Fruit fly (Drosophila melanogaster): ENCODE data around the gene wake.
A peak's percentile ranks its signal among the peaks of the same experiment; 100 is the strongest.

Gene wake

DNA sequence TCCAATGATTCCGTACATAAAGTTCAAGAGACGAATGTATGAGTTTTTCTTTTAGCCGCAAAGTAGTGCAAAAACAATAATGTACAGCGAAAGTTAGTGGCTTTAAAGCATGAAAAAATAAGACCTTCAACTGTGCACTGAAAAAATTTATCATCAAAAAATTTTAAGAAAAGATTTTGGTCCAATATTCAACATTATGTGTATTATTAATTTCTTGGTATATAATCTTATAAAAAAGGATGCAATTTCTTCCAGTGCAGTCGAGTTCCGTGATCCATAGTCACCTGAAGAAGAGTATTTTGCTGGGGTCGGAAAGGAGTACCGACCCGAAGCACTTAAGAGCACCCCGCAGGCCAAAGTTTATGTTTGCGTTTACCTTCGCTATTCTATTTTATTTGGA lies 29.0 kb downstream of the wake start (continued):
- TF ChIP-seq Oaz (GFP tag; IDR thresholded peaks at IDR 0.05) (no peak; the same call in 1 of the 2 replicates), Blimp-1 (GFP tag; optimal IDR thresholded peaks at IDR 0.05) (no peak), CG13296 (GFP tag; optimal IDR thresholded peaks at IDR 0.05) (no peak), D19A (tag; optimal IDR thresholded peaks at IDR 0.05) (no peak), sc (optimal IDR thresholded peaks at IDR 0.05) (no peak), sc (GFP tag; optimal IDR thresholded peaks at IDR 0.05) (peak; percentile 13), kay (GFP tag; optimal IDR thresholded peaks at IDR 0.05) (no peak), sr (GFP tag; IDR thresholded peaks at IDR 0.05) (no peak), lilli (GFP tag; optimal IDR thresholded peaks at IDR 0.05) (peak; percentile 19), sug (tag; optimal IDR thresholded peaks at IDR 0.05) (no peak), CG3847 (GFP tag; IDR thresholded peaks at IDR 0.05) (peak; percentile 34; the same call in 1 of the 2 replicates), CG12299 (tag; optimal IDR thresholded peaks at IDR 0.05) (no peak), Nf-YC (tag; optimal IDR thresholded peaks at IDR 0.05) (no peak), CG34376 (GFP tag; optimal IDR thresholded peaks at IDR 0.05) (no peak), GATAe (GFP tag; conservative IDR thresholded peaks at IDR 0.05) (no peak), B-H2 (GFP tag; optimal IDR thresholded peaks at IDR 0.05) (no peak), Hr51 (GFP tag; optimal IDR thresholded peaks at IDR 0.05) (peak in 1 of 2 experiments; percentile 48), Xbp1 (GFP tag; optimal IDR thresholded peaks at IDR 0.05) (peak; percentile 37), Usf (GFP tag; optimal IDR thresholded peaks at IDR 0.05) (no peak), CG18476 (GFP tag; optimal IDR thresholded peaks at IDR 0.05) (no peak), abd-A (tag; optimal IDR thresholded peaks at IDR 0.05) (no peak), sob (GFP tag; IDR thresholded peaks at IDR 0.05) (0 out of 2 replicates have a peak, but pooled peaks have one; percentile 12), fd102C (GFP tag; optimal IDR thresholded peaks at IDR 0.05) (no peak), odd (GFP tag; optimal IDR thresholded peaks at IDR 0.05) (no peak), CG16863 (GFP tag; optimal IDR thresholded peaks at IDR 0.05) (no peak), Hr39 (optimal IDR thresholded peaks at IDR 0.05) (no peak), Poxn (GFP tag; IDR thresholded peaks at IDR 0.05) (no peak), bowl (GFP tag; IDR thresholded peaks at IDR 0.05) (no peak), CG11398 (GFP tag; optimal IDR thresholded peaks at IDR 0.05) (no peak), caup (GFP tag; optimal IDR thresholded peaks at IDR 0.05; ENCODE audit: severe bottlenecking) (no peak), tio (GFP tag; optimal IDR thresholded peaks at IDR 0.05) (peak; percentile 37), CG12071 (GFP tag; optimal IDR thresholded peaks at IDR 0.05) (no peak), Optix (GFP tag; IDR thresholded peaks at IDR 0.05) (no peak), ci (GFP tag; IDR thresholded peaks at IDR 0.05) (peak; percentile 77), row (GFP tag; IDR thresholded peaks at IDR 0.05) (peak; percentile 69), CG17802 (tag; optimal IDR thresholded peaks at IDR 0.05) (no peak), HmgD (GFP tag; optimal IDR thresholded peaks at IDR 0.05) (no peak), zf30C (GFP tag; optimal IDR thresholded peaks at IDR 0.05) (no peak), org-1 (GFP tag; optimal IDR thresholded peaks at IDR 0.05) (no peak), dmrt11E (tag; optimal IDR thresholded peaks at IDR 0.05) (peak; percentile 31), CG8944 (GFP tag; optimal IDR thresholded peaks at IDR 0.05) (no peak), pan (optimal IDR thresholded peaks at IDR 0.05) (no peak), pan (GFP tag; optimal IDR thresholded peaks at IDR 0.05 in 1 of 2, IDR thresholded peaks at IDR 0.05 in 1 of 2) (peak in 1 of 2 experiments; percentile 35), CG17359 (tag; optimal IDR thresholded peaks at IDR 0.05) (no peak), dysf (GFP tag; IDR thresholded peaks at IDR 0.05) (peak; percentile 33; the same call in 2 of the 3 replicates), sd (tag; optimal IDR thresholded peaks at IDR 0.05) (no peak), maf-S (GFP tag; optimal IDR thresholded peaks at IDR 0.05) (no peak), CG31224 (GFP tag; IDR thresholded peaks at IDR 0.05) (peak; percentile 6; the same call in 1 of the 2 replicates), CG10462 (GFP tag; optimal IDR thresholded peaks at IDR 0.05) (no peak), gcm2 (GFP tag; optimal IDR thresholded peaks at IDR 0.05) (no peak), pnt (GFP tag; optimal IDR thresholded peaks at IDR 0.05) (no peak), scrt (GFP tag; optimal IDR thresholded peaks at IDR 0.05) (no peak), gro (GFP tag; optimal IDR thresholded peaks at IDR 0.05) (no peak)
